Fruit fly (Drosophila melanogaster): ENCODE measurements around the gene Toll-9.

Gene Toll-9

DNA sequence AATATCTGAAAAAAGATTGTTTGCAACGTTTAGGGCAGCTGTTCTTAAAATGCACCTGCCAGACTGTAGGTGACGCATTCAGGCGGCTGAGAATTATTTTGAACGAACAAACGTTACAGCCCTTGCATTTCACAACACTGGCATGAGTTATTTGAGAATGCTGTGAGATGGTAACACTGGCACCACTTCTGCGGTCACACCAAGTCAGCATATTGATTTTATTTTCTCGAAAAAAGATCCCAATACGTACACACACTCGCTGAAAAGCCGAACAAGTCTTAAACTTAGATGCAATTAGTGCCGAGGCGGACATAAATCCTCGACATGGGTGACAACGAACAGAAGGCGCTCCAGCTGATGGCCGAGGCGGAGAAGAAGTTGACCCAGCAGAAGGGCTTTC lies 53.1 kb downstream of the Toll-9 start, which contains the start of gene alphaSnap:
alphaSnap (plus strand) TSS at position 164 of the 400 bp plus-strand sequence.
- TF ChIP-seq psq (optimal IDR thresholded peaks at IDR 0.05) (no peak), Myc (optimal IDR thresholded peaks at IDR 0.05) (no peak), Sin3A (optimal IDR thresholded peaks at IDR 0.05) (no peak), h (optimal IDR thresholded peaks at IDR 0.05) (no peak), insv (optimal IDR thresholded peaks at IDR 0.05) (no peak), ttk (optimal IDR thresholded peaks at IDR 0.05) (no peak)

All from Kc167 (cell line).